Fruit fly (Drosophila melanogaster) whole organism, wandering third instar larva: Measurements from ENCODE around the gene Datp.

Experiments
- Abd-B ChIP-seq: fragments of >200 bp; optimal IDR thresholded peaks from 2 replicates; lab custom pipeline; 2017; ENCODE audit warnings: missing biosample characterization, missing genetic modification characterization
- CG32264 ChIP-seq: fragments of 200-800 bp; sonication (Bioruptor generic); optimal IDR thresholded peaks from 2 replicates; lab custom pipeline; 2016; ENCODE audit warnings: missing biosample characterization, missing genetic modification characterization
- CG9705 ChIP-seq: fragments of 200-800 bp; sonication (Bioruptor generic); optimal IDR thresholded peaks from 2 replicates; lab custom pipeline; 2018; ENCODE audit warnings: missing biosample characterization, mild to moderate bottlenecking, missing genetic modification characterization
- CrebA ChIP-seq: fragments of 200-800 bp; sonication (Bioruptor generic); optimal IDR thresholded peaks from 2 replicates; lab custom pipeline; 2016; ENCODE audit warnings: missing biosample characterization, mild to moderate bottlenecking, missing genetic modification characterization, borderline replicate concordance
- Dfd ChIP-seq: fragments of >200 bp; optimal IDR thresholded peaks from 2 replicates; lab custom pipeline; 2017; ENCODE audit warnings: missing biosample characterization, missing genetic modification characterization
- Dif ChIP-seq: fragments of 200-275, 200-300 bp; sonication (Bioruptor generic); optimal IDR thresholded peaks from 2 replicates; lab custom pipeline; 2018; ENCODE audit warnings: missing biosample characterization, missing genetic modification characterization; ENCODE audit not compliant: partially characterized antibody
- GATAd ChIP-seq: sonication (Bioruptor generic); optimal IDR thresholded peaks from 2 replicates; lab custom pipeline; 2016; ENCODE audit warnings: missing biosample characterization, missing genetic modification characterization
- HLH106 ChIP-seq: fragments of 200-800 bp; optimal IDR thresholded peaks from 3 replicates; lab custom pipeline; 2019; ENCODE audit warnings: missing biosample characterization, mild to moderate bottlenecking, missing genetic modification characterization, moderate library complexity
- Hnf4 ChIP-seq: fragments of 200-800 bp; sonication (Bioruptor generic); optimal IDR thresholded peaks from 2 replicates; lab custom pipeline; 2016; ENCODE audit warnings: missing biosample characterization, mild to moderate bottlenecking, missing genetic modification characterization
- Hr78 ChIP-seq: fragments of >200 bp; optimal IDR thresholded peaks from 2 replicates; lab custom pipeline; 2017; ENCODE audit warnings: missing biosample characterization, missing genetic modification characterization
- Hr83 ChIP-seq: fragments of 200-300 bp; sonication (Bioruptor generic); optimal IDR thresholded peaks from 2 replicates; lab custom pipeline; 2016; ENCODE audit warnings: missing biosample characterization, mild to moderate bottlenecking, missing genetic modification characterization, moderate library complexity; ENCODE audit not compliant: poor library complexity, severe bottlenecking
- Jra ChIP-seq: sonication (Bioruptor generic); optimal IDR thresholded peaks from 2 replicates; lab custom pipeline; 2016; ENCODE audit warnings: missing biosample characterization, missing genetic modification characterization
- Mio ChIP-seq: sonication (Bioruptor generic); optimal IDR thresholded peaks from 2 replicates; lab custom pipeline; 2016; ENCODE audit warnings: missing biosample characterization, missing genetic modification characterization
- Myc ChIP-seq: fragments of >200 bp; optimal IDR thresholded peaks from 2 replicates; lab custom pipeline; 2017
- N ChIP-seq: fragments of >200 bp; optimal IDR thresholded peaks from 2 replicates; lab custom pipeline; 2018; ENCODE audit warnings: missing biosample characterization, missing external identifiers, missing genetic modification characterization
- OdsH ChIP-seq: fragments of 200-800 bp; sonication (Bioruptor generic); optimal IDR thresholded peaks from 2 replicates; lab custom pipeline; 2016; ENCODE audit warnings: missing biosample characterization, mild to moderate bottlenecking, missing genetic modification characterization
- Rel ChIP-seq, 2 experiments: fragments of 200-800 bp; sonication (Bioruptor generic) in 1 of 2; optimal IDR thresholded peaks; 2 replicates in 1 of 2; 3 replicates in 1 of 2; lab custom pipeline; 2016 to 2019; ENCODE audit warnings: mild to moderate bottlenecking in 2 of 2, missing biosample characterization in 2 of 2, missing genetic modification characterization in 2 of 2, moderate library complexity in 1 of 2
- Sp1 ChIP-seq: fragments of 200-800 bp; sonication (Bioruptor generic); optimal IDR thresholded peaks from 3 replicates; lab custom pipeline; 2019; ENCODE audit warnings: missing biosample characterization, mild to moderate bottlenecking, missing genetic modification characterization, moderate library complexity
- Vsx2 ChIP-seq: fragments of 200-300, 225-300 bp; sonication (Bioruptor generic); optimal IDR thresholded peaks from 2 replicates; lab custom pipeline; 2018; ENCODE audit warnings: missing biosample characterization, missing genetic modification characterization; ENCODE audit not compliant: partially characterized antibody
- br ChIP-seq: fragments of 200-800 bp; sonication (Bioruptor generic); optimal IDR thresholded peaks from 2 replicates; lab custom pipeline; 2016; ENCODE audit warnings: missing biosample characterization, missing genetic modification characterization
- brk ChIP-seq: fragments of 200-800 bp; sonication (Bioruptor generic); optimal IDR thresholded peaks from 2 replicates; lab custom pipeline; 2016; ENCODE audit warnings: missing biosample characterization, mild to moderate bottlenecking, missing genetic modification characterization
- dl ChIP-seq, 2 experiments: fragments of 175-275, 200-275 bp in 1 of 2; fragments of 200-275 bp in 1 of 2; sonication (Bioruptor generic); optimal IDR thresholded peaks; lab custom pipeline; 2018; ENCODE audit warnings: mild to moderate bottlenecking in 2 of 2, missing biosample characterization in 2 of 2, missing genetic modification characterization in 2 of 2, moderate library complexity in 2 of 2; ENCODE audit not compliant: partially characterized antibody in 2 of 2, insufficient read depth in 1 of 2
- dmrt93B ChIP-seq: fragments of 200-800 bp; sonication (Bioruptor generic); optimal IDR thresholded peaks from 2 replicates; lab custom pipeline; 2018; ENCODE audit warnings: missing biosample characterization, mild to moderate bottlenecking, missing genetic modification characterization
- ey ChIP-seq: fragments of 200-800 bp; sonication (Bioruptor generic); optimal IDR thresholded peaks from 2 replicates; lab custom pipeline; 2016; ENCODE audit warnings: missing biosample characterization, missing genetic modification characterization
- foxo ChIP-seq, 2 experiments: fragments of 200-800 bp; sonication (Bioruptor generic); optimal IDR thresholded peaks; 2 replicates in 1 of 2; 3 replicates in 1 of 2; lab custom pipeline; 2016 to 2017; ENCODE audit warnings: missing biosample characterization in 2 of 2, missing genetic modification characterization in 2 of 2
- fru ChIP-seq: fragments of 200-800 bp; sonication (Bioruptor generic); optimal IDR thresholded peaks from 3 replicates; lab custom pipeline; 2016; ENCODE audit warnings: missing biosample characterization, mild to moderate bottlenecking, missing genetic modification characterization
- h ChIP-seq: fragments of 200-800 bp; sonication (Bioruptor generic); optimal IDR thresholded peaks from 3 replicates; lab custom pipeline; 2016; ENCODE audit warnings: missing biosample characterization, mild to moderate bottlenecking, missing genetic modification characterization
- jim ChIP-seq: fragments of 175-275, 200-325 bp; sonication (Bioruptor generic); optimal IDR thresholded peaks from 2 replicates; lab custom pipeline; 2016; ENCODE audit warnings: missing biosample characterization, mild to moderate bottlenecking, missing genetic modification characterization
- lola ChIP-seq: fragments of >200 bp; optimal IDR thresholded peaks from 2 replicates; lab custom pipeline; 2017; ENCODE audit warnings: missing biosample characterization, missing genetic modification characterization
- pan ChIP-seq: fragments of >200 bp; optimal IDR thresholded peaks from 2 replicates; lab custom pipeline; 2017
- psq ChIP-seq: fragments of 200-800 bp; sonication (Bioruptor generic); optimal IDR thresholded peaks from 3 replicates; lab custom pipeline; 2017; ENCODE audit warnings: missing biosample characterization, mild to moderate bottlenecking, missing genetic modification characterization, moderate library complexity
- rgr ChIP-seq: fragments of 200-800 bp; sonication (Bioruptor generic); optimal IDR thresholded peaks from 3 replicates; lab custom pipeline; 2016; ENCODE audit warnings: missing biosample characterization, mild to moderate bottlenecking, missing genetic modification characterization
- sage ChIP-seq: fragments of 200-800 bp; sonication (Bioruptor generic); optimal IDR thresholded peaks from 2 replicates; lab custom pipeline; 2016; ENCODE audit warnings: missing biosample characterization, mild to moderate bottlenecking, missing genetic modification characterization
- sv ChIP-seq: fragments of 200-800 bp; sonication (Bioruptor generic); optimal IDR thresholded peaks from 3 replicates; lab custom pipeline; 2016; ENCODE audit warnings: missing biosample characterization, missing genetic modification characterization
- tai ChIP-seq: sonication (Bioruptor generic); optimal IDR thresholded peaks from 2 replicates; lab custom pipeline; 2016; ENCODE audit warnings: missing biosample characterization, missing genetic modification characterization
- usp ChIP-seq: fragments of >200 bp; optimal IDR thresholded peaks from 2 replicates; lab custom pipeline; 2017; ENCODE audit warnings: missing biosample characterization, missing genetic modification characterization
- woc ChIP-seq: sonication (Bioruptor generic); optimal IDR thresholded peaks from 2 replicates; lab custom pipeline; 2016; ENCODE audit warnings: missing biosample characterization, mild to moderate bottlenecking, missing genetic modification characterization

The Datp gene

DNA sequence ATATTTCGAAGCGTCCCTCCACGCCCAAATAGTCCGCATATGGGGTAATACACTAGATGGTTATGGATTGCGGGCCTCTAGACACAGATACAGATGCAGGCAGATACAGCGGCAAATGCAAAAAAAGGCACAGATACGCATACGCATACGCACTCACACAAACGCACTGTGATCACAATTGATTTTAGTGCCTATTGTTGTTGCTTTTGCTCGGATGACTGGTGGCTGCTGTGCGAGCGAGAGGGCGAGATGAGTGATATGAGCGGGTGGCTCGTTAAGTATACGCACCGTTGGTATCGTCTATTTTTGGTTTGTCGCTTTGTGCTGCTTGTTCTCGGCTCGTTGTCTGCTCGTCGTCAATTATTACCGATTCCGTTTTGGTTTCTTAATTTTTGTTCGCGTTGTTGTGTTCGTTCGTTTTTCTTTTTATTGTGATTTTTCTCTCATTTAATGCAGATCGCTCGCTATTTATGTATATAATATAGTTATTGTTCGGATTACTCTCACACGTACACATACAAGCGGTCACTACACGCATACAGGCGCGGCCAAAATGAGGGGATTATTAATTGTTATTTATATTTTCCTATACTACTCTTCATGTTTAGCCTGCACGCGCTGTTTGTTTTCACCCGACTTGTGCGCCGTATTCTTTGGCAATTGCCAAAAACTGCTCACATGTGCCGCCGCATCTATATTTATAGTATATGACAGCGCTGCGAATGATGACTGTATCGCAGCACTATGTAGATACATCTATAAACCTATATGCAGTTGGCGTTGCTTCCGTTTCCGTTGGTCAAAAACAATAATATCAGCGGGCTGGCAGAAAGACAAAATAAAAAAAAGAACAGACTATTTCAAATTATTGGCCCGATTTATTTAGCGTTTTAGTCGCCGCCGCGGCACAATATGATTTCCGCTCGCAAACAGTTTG is 31.0 kb downstream of the Datp start:
- TF ChIP-seq Jra (GFP tag; lab: Kevin White, UChicago) (peak; percentile 23), N (GFP tag; lab: Kevin White, UChicago) (peak; percentile 24), Abd-B (GFP tag; lab: Kevin White, UChicago) (no peak), psq (GFP tag; lab: Kevin White, UChicago) (peak; percentile 61)

DNA sequence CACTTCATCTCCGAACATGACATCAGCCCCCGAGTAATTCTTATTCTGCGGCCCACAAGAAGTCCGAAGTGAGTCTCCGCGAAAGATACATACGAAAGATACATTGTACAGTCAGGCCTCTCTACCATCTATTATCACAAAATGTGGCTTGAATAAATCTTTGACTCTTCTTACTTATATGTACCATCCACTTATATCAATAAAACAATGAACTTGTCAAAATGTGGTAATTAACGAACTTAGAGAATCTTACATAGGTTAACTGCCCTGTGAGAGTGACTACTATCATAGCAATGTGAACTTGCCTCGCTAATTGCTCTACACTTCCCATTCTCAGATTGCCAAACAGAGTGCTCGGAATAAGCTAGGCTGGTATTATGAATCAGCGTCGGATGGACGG is 31.9 kb downstream of the Datp start:
- TF ChIP-seq pan (no peak), Abd-B (GFP tag; lab: Kevin White, UChicago) (no peak), ey (GFP tag; lab: Kevin White, UChicago) (no peak), Myc (lab: Kevin White, UChicago) (no peak), CG32264 (GFP tag; lab: Kevin White, UChicago) (no peak), dmrt93B (no peak), Sp1 (no peak), lola (GFP tag; lab: Kevin White, UChicago) (no peak), brk (no peak), Rel (GFP tag; optimal IDR thresholded peaks at IDR 0.05; lab: Kevin White, UChicago) (no peak), Rel (tag; optimal IDR thresholded peaks at IDR 0.05; lab: Kevin White, UChicago) (no peak), dl (GFP tag; optimal IDR thresholded peaks at IDR 0.05; lab: Kevin White, UChicago; ENCODE audit: insufficient read depth in 1 of 2, partially characterized antibody in 2 of 2) (no peak), HLH106 (tag; lab: Kevin White, UChicago) (no peak), OdsH (GFP tag; lab: Kevin White, UChicago) (no peak), h (no peak), usp (GFP tag; lab: Kevin White, UChicago) (no peak), Jra (GFP tag; lab: Kevin White, UChicago) (no peak)

DNA sequence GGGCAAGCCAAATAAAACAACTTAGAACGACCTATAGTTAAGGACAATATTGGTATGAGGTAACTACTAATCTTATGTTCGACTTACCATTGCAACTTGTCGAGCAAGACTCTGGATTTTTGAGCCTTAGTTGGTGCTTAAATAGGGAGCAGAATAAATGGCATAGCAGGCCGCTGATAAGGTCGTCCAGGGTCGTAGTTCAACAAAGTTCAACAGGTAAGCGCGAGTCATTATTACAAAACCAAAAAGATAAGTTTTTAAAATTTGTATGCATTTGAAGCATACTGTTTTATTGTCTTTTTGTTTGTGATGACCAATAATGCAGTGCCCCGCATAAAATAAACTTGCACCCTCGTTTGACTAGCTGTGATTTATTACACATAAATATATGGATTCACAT is 35.6 kb downstream of the Datp start, which contains the start of gene Muc30E:
TSS of gene Muc30E (minus strand) at position 101 of the 400 bp plus-strand sequence.
- TF ChIP-seq Hr83 (GFP tag; lab: Kevin White, UChicago), result no peak
- TF ChIP-seq fru (GFP tag; lab: Kevin White, UChicago), result no peak
- TF ChIP-seq br (GFP tag; lab: Kevin White, UChicago), result no peak
- TF ChIP-seq brk, result no peak
- no peak for TF ChIP-seq CG9705 (GFP tag; lab: Kevin White, UChicago)
- no peak for TF ChIP-seq lola (GFP tag; lab: Kevin White, UChicago)
- no peak for TF ChIP-seq N (GFP tag; lab: Kevin White, UChicago)
- TF ChIP-seq h, result no peak
- no peak for TF ChIP-seq woc
- TF ChIP-seq tai (GFP tag; lab: Kevin White, UChicago), result no peak
- TF ChIP-seq GATAd (GFP tag; lab: Kevin White, UChicago), result no peak
- TF ChIP-seq Vsx2, result no peak
- no peak for TF ChIP-seq Jra (GFP tag; lab: Kevin White, UChicago)
- no peak for TF ChIP-seq dl (GFP tag; optimal IDR thresholded peaks at IDR 0.05; lab: Kevin White, UChicago; ENCODE audit: insufficient read depth in 1 of 2, partially characterized antibody in 2 of 2)
- no peak for TF ChIP-seq Hnf4 (GFP tag; lab: Kevin White, UChicago)
- no peak for TF ChIP-seq rgr (GFP tag; lab: Kevin White, UChicago)
- TF ChIP-seq ey (GFP tag; lab: Kevin White, UChicago), result no peak
- TF ChIP-seq Dfd (GFP tag; lab: Kevin White, UChicago), result no peak
- no peak for TF ChIP-seq OdsH (GFP tag; lab: Kevin White, UChicago)
- TF ChIP-seq CrebA (GFP tag; lab: Kevin White, UChicago), result no peak

DNA sequence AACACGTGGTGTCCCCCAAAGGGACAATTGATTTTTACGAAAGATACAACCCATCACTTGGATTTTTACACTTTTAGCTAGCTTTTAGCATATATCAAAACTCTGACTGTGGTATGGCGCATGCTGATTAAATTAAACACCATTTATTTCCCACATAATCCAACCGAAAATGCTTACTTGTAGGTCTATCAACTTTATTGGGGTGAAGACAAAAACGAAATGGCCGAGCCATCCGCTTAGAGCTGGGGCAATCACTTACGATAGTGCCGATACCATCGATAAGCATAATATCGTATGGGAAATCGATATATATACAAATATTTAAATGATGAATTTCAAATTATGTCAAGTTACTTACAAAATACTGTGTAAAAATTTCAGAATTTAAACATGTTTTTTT is 41.3 kb downstream of the Datp start, which contains the start of gene RpS2:
TSS of gene RpS2 (minus strand) at position 257 of the 400 bp plus-strand sequence.
- TF ChIP-seq jim (GFP tag; lab: Kevin White, UChicago) (no peak), GATAd (GFP tag; lab: Kevin White, UChicago) (no peak), dmrt93B (no peak), dl (GFP tag; optimal IDR thresholded peaks at IDR 0.05; lab: Kevin White, UChicago; ENCODE audit: insufficient read depth in 1 of 2, partially characterized antibody in 2 of 2) (no peak), Mio (GFP tag; lab: Kevin White, UChicago) (peak; percentile 8), pan (no peak), rgr (GFP tag; lab: Kevin White, UChicago) (peak; percentile 69), lola (GFP tag; lab: Kevin White, UChicago) (no peak), sv (GFP tag; lab: Kevin White, UChicago) (peak; percentile 19), sage (GFP tag; lab: Kevin White, UChicago) (no peak), ey (GFP tag; lab: Kevin White, UChicago) (peak; percentile 9), foxo (GFP tag; optimal IDR thresholded peaks at IDR 0.05; lab: Kevin White, UChicago) (peak in 1 of 2 experiments; percentile 40), HLH106 (tag; lab: Kevin White, UChicago) (no peak), fru (GFP tag; lab: Kevin White, UChicago) (peak; percentile 32), psq (GFP tag; lab: Kevin White, UChicago) (no peak), Rel (GFP tag; optimal IDR thresholded peaks at IDR 0.05; lab: Kevin White, UChicago) (no peak), Rel (tag; optimal IDR thresholded peaks at IDR 0.05; lab: Kevin White, UChicago) (peak; percentile 2), usp (GFP tag; lab: Kevin White, UChicago) (no peak), CG9705 (GFP tag; lab: Kevin White, UChicago) (peak; percentile 25), tai (GFP tag; lab: Kevin White, UChicago) (no peak), Hr83 (GFP tag; lab: Kevin White, UChicago) (peak; percentile 71), Abd-B (GFP tag; lab: Kevin White, UChicago) (no peak), OdsH (GFP tag; lab: Kevin White, UChicago) (peak; percentile 41), Vsx2 (no peak), h (peak; percentile 48), Sp1 (peak; percentile 62), Hr78 (GFP tag; lab: Kevin White, UChicago) (no peak), Dif (no peak), br (GFP tag; lab: Kevin White, UChicago) (peak; percentile 51)
